Worm (Caenorhabditis elegans) whole organism, young adult: ENCODE results near the gene polg-1.

Source experiments
- attf-5 ChIP-seq: fragments of 200-800 bp; sonication (Bioruptor generic); optimal IDR thresholded peaks from 2 replicates; lab custom pipeline; 2018; ENCODE audit warnings: mild to moderate bottlenecking, missing genetic modification characterization, missing compliant biosample characterization
- egl-44 ChIP-seq: fragments of 200-800 bp; sonication (Bioruptor generic); IDR thresholded peaks from 2 replicates; pipeline ENCODE4 v1.3.6; 2022; ENCODE audit warnings: missing genetic modification reagents, missing genetic modification characterization, missing compliant biosample characterization

DNA sequence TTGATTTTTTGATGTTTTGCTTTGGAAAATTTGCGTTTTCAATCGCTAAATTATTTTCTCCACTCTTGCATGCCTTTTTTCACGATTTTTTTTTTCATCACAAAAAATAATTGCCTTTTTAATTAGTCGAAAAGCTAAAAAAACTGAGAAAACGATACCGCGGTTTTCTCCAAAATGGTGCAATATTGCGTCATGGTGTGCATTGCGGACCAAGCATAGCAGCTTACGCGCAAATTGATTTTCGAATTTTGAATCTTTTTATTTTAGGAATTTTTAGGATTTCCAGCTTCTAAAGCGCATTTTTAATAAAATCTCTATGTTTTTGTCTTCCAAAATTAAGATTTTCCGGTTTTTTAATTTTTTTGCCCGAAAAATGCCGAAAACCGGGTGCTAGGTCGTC is 49.5 kb downstream of the polg-1 start:
- no peak for TF ChIP-seq attf-5 (GFP tag; lab: Kevin White, UChicago)
- no peak for TF ChIP-seq egl-44 (GFP tag; lab: Robert Waterston, UW)
